Worm (Caenorhabditis elegans) whole organism, L3 larva: Measurements from ENCODE around the gene D2085.7.

ENCODE experiments used
- daf-12 ChIP-seq: fragments of 150-350 bp; optimal IDR thresholded peaks from 2 replicates; lab custom pipeline; 2014; ENCODE audit warnings: missing biosample characterization, missing genetic modification reagents, missing genetic modification characterization
- elt-1 ChIP-seq: fragments of 150-350 bp; optimal IDR thresholded peaks from 2 replicates; lab custom pipeline; 2014; ENCODE audit warnings: missing biosample characterization, missing genetic modification characterization
- fkh-10 ChIP-seq: sonication (generic microtip); optimal IDR thresholded peaks from 2 replicates; lab custom pipeline; 2017; ENCODE audit warnings: missing biosample characterization, missing genetic modification reagents, missing genetic modification characterization
- fos-1 ChIP-seq: fragments of 150-350 bp; optimal IDR thresholded peaks from 2 replicates; lab custom pipeline; 2014; ENCODE audit warnings: missing biosample characterization, missing genetic modification characterization
- nhr-11 ChIP-seq: fragments of 150-350 bp; optimal IDR thresholded peaks from 2 replicates; lab custom pipeline; 2014; ENCODE audit warnings: missing biosample characterization, missing genetic modification characterization
- nhr-12 ChIP-seq: fragments of 150-350 bp; optimal IDR thresholded peaks from 2 replicates; lab custom pipeline; 2014; ENCODE audit warnings: missing biosample characterization, missing genetic modification characterization
- pha-4 ChIP-seq: fragments of 150-350 bp; optimal IDR thresholded peaks from 2 replicates; lab custom pipeline; 2014; ENCODE audit warnings: missing biosample characterization, missing genetic modification reagents, missing genetic modification characterization
- tbx-2 ChIP-seq: sonication (generic microtip); optimal IDR thresholded peaks from 2 replicates; lab custom pipeline; 2016; ENCODE audit warnings: mild to moderate bottlenecking, missing genetic modification characterization, missing compliant biosample characterization
- unc-39 ChIP-seq: sonication (generic microtip); optimal IDR thresholded peaks from 4 replicates; lab custom pipeline; 2017; ENCODE audit warnings: missing biosample characterization, missing genetic modification characterization
- zag-1 ChIP-seq: fragments of 150-350 bp; optimal IDR thresholded peaks from 2 replicates; lab custom pipeline; 2014; ENCODE audit warnings: missing biosample characterization, missing genetic modification characterization
- ztf-11 ChIP-seq: fragments of 150-350 bp; optimal IDR thresholded peaks from 2 replicates; lab custom pipeline; 2014; ENCODE audit warnings: missing biosample characterization, missing genetic modification characterization

- TF ChIP-seq nhr-12 (no peak), zag-1 (tag; lab: Kevin White, UChicago) (no peak), unc-39 (tag; lab: Kevin White, UChicago) (no peak), fos-1 (tag; lab: Kevin White, UChicago) (no peak), pha-4 (tag; lab: Kevin White, UChicago) (no peak), ztf-11 (tag; lab: Kevin White, UChicago) (no peak), fkh-10 (GFP tag; lab: Kevin White, UChicago) (no peak), tbx-2 (no peak), daf-12 (tag; lab: Kevin White, UChicago) (no peak), nhr-11 (tag; lab: Kevin White, UChicago) (no peak), elt-1 (tag; lab: Kevin White, UChicago) (no peak)
Observed at ce11 chrII:8602337-8602944, 38.7 kb upstream of the D2085.7 start, which contains the start of the genes cpf-1 and rpl-26.
